Fruit fly (Drosophila melanogaster): Measurements from ENCODE around the gene CG5555.
A peak's percentile ranks its signal among the peaks of the same experiment; 100 is the strongest.

DNA sequence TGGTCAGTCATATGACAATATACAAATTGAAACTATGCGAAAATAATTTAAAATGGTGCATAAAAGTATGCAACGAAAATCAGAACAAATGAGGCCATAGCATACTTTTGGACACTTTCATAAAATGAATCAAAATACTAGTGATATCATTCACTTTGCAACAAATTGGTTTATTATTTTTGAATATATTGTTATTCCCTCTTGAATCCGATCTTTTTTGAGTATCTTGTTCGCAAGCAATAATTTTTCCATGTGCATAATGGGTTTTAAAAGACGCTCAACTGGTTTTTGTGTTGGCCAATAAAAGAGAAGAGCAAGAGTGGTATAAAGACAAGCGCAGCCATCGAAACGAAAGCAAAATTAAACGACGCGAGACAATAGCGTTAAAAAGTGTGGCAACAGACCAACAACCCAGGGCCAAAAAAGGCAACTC lies 7.4 kb upstream of the CG5555 start:
- TF ChIP-seq CG14655 (GFP tag; optimal IDR thresholded peaks at IDR 0.05) (peak; percentile 90), CG12605 (GFP tag; IDR thresholded peaks at IDR 0.05) (no peak), CG13204 (GFP tag; optimal IDR thresholded peaks at IDR 0.05) (peak; percentile 62), CG10348 (GFP tag; IDR thresholded peaks at IDR 0.05) (no peak), CG17806 (tag; optimal IDR thresholded peaks at IDR 0.05) (peak; percentile 90), EcR (GFP tag; optimal IDR thresholded peaks at IDR 0.05) (no peak), Pif1B (GFP tag; optimal IDR thresholded peaks at IDR 0.05) (peak; percentile 75), Snoo (tag; optimal IDR thresholded peaks at IDR 0.05) (peak; percentile 25), D1 (tag; optimal IDR thresholded peaks at IDR 0.05) (peak; percentile 63)

Data from whole organism, pupa.